Worm (Caenorhabditis elegans): Measurements from ENCODE around the gene C16B8.4.

ce11 chrX:3990941-3991340 is 17.5 kb upstream of the C16B8.4 start:
- no peak for TF ChIP-seq mep-1 (tag; optimal IDR thresholded peaks at IDR 0.05)
- TF ChIP-seq sptf-1 (tag; optimal IDR thresholded peaks at IDR 0.05), result no peak
- TF ChIP-seq lin-32 (GFP tag; optimal IDR thresholded peaks at IDR 0.05), result no peak
- TF ChIP-seq unc-62 (GFP tag; optimal IDR thresholded peaks at IDR 0.05), result no peak
- TF ChIP-seq nhr-76 (tag; optimal IDR thresholded peaks at IDR 0.05), result no peak
- no peak for TF ChIP-seq zip-8 (tag; optimal IDR thresholded peaks at IDR 0.05)
- TF ChIP-seq nhr-12 (tag; optimal IDR thresholded peaks at IDR 0.05), result no peak
- TF ChIP-seq pha-4 (tag; optimal IDR thresholded peaks at IDR 0.05), result no peak
- TF ChIP-seq elt-3 (tag; optimal IDR thresholded peaks at IDR 0.05), result no peak
- no peak for TF ChIP-seq lin-13 (tag; optimal IDR thresholded peaks at IDR 0.05)
- TF ChIP-seq ztf-11 (tag; optimal IDR thresholded peaks at IDR 0.05), result no peak
- TF ChIP-seq snpc-4 (tag; optimal IDR thresholded peaks at IDR 0.05), result no peak
